Worm (Caenorhabditis elegans) whole organism, L4 larva: ENCODE data around the gene srd-1.

ENCODE experiments used
- F10B5.3 ChIP-seq: sonication (generic microtip); optimal IDR thresholded peaks from 2 replicates; lab custom pipeline; 2016; ENCODE audit warnings: mild to moderate bottlenecking, missing genetic modification characterization, missing compliant biosample characterization
- F37D6.2 ChIP-seq: sonication (generic microtip); optimal IDR thresholded peaks from 2 replicates; lab custom pipeline; 2016; ENCODE audit warnings: mild to moderate bottlenecking, missing genetic modification characterization, missing compliant biosample characterization
- Y105C5A.15 ChIP-seq: fragments of 200-800 bp; sonication (Bioruptor generic); IDR thresholded peaks from 2 replicates; pipeline ENCODE4 v1.3.6; 2022; ENCODE audit warnings: missing genetic modification characterization, missing compliant biosample characterization
- ama-1 ChIP-seq: fragments of 150-350 bp; optimal IDR thresholded peaks from 2 replicates; lab custom pipeline; 2014; ENCODE audit warnings: inconsistent platforms, mixed read lengths
- ceh-44 ChIP-seq: fragments of 200-800 bp; sonication (Bioruptor generic); IDR thresholded peaks from 2 replicates; pipeline ENCODE4 v1.3.6; 2022; ENCODE audit warnings: missing genetic modification reagents, missing genetic modification characterization, missing compliant biosample characterization
- ces-1 ChIP-seq: fragments of 150-350 bp; sonication (generic microtip); optimal IDR thresholded peaks from 4 replicates; lab custom pipeline; 2014; ENCODE audit warnings: missing biosample characterization, missing genetic modification reagents, missing genetic modification characterization
- cey-2 ChIP-seq: sonication (generic microtip); optimal IDR thresholded peaks from 3 replicates; lab custom pipeline; 2017; ENCODE audit warnings: missing genetic modification characterization, mild to moderate bottlenecking, missing compliant biosample characterization, antibody characterized with exemption, borderline replicate concordance; ENCODE audit not compliant: insufficient read depth
- ctbp-1 ChIP-seq: fragments of 200-800 bp; sonication (Bioruptor generic); IDR thresholded peaks from 2 replicates; pipeline ENCODE4 v1.3.6; 2022; ENCODE audit warnings: missing genetic modification reagents, missing genetic modification characterization, missing compliant biosample characterization
- daf-16 ChIP-seq, 3 experiments: sonication (generic microtip); optimal IDR thresholded peaks; 2 replicates each; lab custom pipeline; 2016 to 2017; ENCODE audit warnings: missing genetic modification characterization in 3 of 3, missing genetic modification reagents in 3 of 3, mild to moderate bottlenecking in 2 of 3, missing compliant biosample characterization in 2 of 3, missing biosample characterization in 1 of 3, moderate library complexity in 1 of 3
- daf-19 ChIP-seq: fragments of 200-800 bp; sonication (Bioruptor generic); conservative IDR thresholded peaks from 2 replicates; pipeline ENCODE4 v1.3.6; 2022; ENCODE audit warnings: missing genetic modification characterization, missing compliant biosample characterization
- dmd-6 ChIP-seq: fragments of 200-800 bp; sonication (Bioruptor generic); IDR thresholded peaks from 2 replicates; pipeline ENCODE4 v1.3.6; 2022; ENCODE audit warnings: missing genetic modification reagents, missing genetic modification characterization, missing compliant biosample characterization
- duxl-1 ChIP-seq: sonication (generic microtip); optimal IDR thresholded peaks from 2 replicates; lab custom pipeline; 2016; ENCODE audit warnings: mild to moderate bottlenecking, missing genetic modification characterization, moderate library complexity, missing compliant biosample characterization; ENCODE audit not compliant: poor library complexity
- dve-1 ChIP-seq: sonication (generic microtip); optimal IDR thresholded peaks from 2 replicates; lab custom pipeline; 2017; ENCODE audit warnings: antibody characterized with exemption, mild to moderate bottlenecking, missing genetic modification characterization, missing compliant biosample characterization; ENCODE audit not compliant: insufficient read depth
- hif-1 ChIP-seq, 2 experiments: sonication (generic microtip); optimal IDR thresholded peaks; 2 replicates each; lab custom pipeline; 2016 to 2017; ENCODE audit warnings: missing compliant biosample characterization in 2 of 2, missing genetic modification characterization in 2 of 2, missing genetic modification reagents in 2 of 2, missing genotype in 2 of 2, mild to moderate bottlenecking in 1 of 2
- hlh-30 ChIP-seq: sonication (generic microtip); optimal IDR thresholded peaks from 2 replicates; lab custom pipeline; 2017; ENCODE audit warnings: antibody characterized with exemption, mild to moderate bottlenecking, missing genetic modification characterization, missing compliant biosample characterization; ENCODE audit not compliant: insufficient read depth
- jun-1 ChIP-seq: fragments of 150-350 bp; optimal IDR thresholded peaks from 2 replicates; lab custom pipeline; 2014; ENCODE audit warnings: missing biosample characterization, missing genetic modification reagents, missing genetic modification characterization
- lin-29 ChIP-seq: fragments of 200-800 bp; sonication (Bioruptor generic); IDR thresholded peaks from 2 replicates; pipeline ENCODE4 v1.3.6; 2022; ENCODE audit warnings: missing genetic modification reagents, missing genetic modification characterization, missing compliant biosample characterization
- lin-38 ChIP-seq: fragments of 200-800 bp; sonication (Bioruptor generic); IDR thresholded peaks from 2 replicates; pipeline ENCODE4 v1.3.6; 2022; ENCODE audit warnings: missing genetic modification reagents, missing genetic modification characterization, missing compliant biosample characterization
- madf-9 ChIP-seq: fragments of 200-800 bp; sonication (Bioruptor generic); conservative IDR thresholded peaks from 2 replicates; pipeline ENCODE4 v1.3.6; 2022; ENCODE audit warnings: missing genetic modification reagents, missing genetic modification characterization, missing compliant biosample characterization
- mdl-1 ChIP-seq, 2 experiments: fragments of 150-350 bp in 1 of 2; sonication (generic microtip) in 1 of 2; optimal IDR thresholded peaks; 2 replicates each; lab custom pipeline; 2014 to 2017; ENCODE audit warnings: missing biosample characterization in 2 of 2, missing genetic modification characterization in 2 of 2
- mep-1 ChIP-seq: fragments of 150-350 bp; sonication (generic microtip); optimal IDR thresholded peaks from 3 replicates; lab custom pipeline; 2014; ENCODE audit warnings: missing biosample characterization, missing genetic modification characterization
- mxl-3 ChIP-seq: fragments of 200-800 bp; sonication (Bioruptor generic); optimal IDR thresholded peaks from 2 replicates; lab custom pipeline; 2018; ENCODE audit warnings: mild to moderate bottlenecking, missing genetic modification characterization, missing compliant biosample characterization
- nhr-11 ChIP-seq: fragments of 150-350 bp; optimal IDR thresholded peaks from 2 replicates; lab custom pipeline; 2014; ENCODE audit warnings: missing biosample characterization, missing genetic modification characterization
- nhr-237 ChIP-seq: sonication (generic microtip); optimal IDR thresholded peaks from 2 replicates; lab custom pipeline; 2017; ENCODE audit warnings: missing biosample characterization, missing genetic modification characterization
- nhr-28 ChIP-seq: fragments of 150-350 bp; optimal IDR thresholded peaks from 2 replicates; lab custom pipeline; 2014; ENCODE audit warnings: missing biosample characterization, missing genetic modification characterization
- nhr-76 ChIP-seq: fragments of 150-350 bp; optimal IDR thresholded peaks from 2 replicates; lab custom pipeline; 2014; ENCODE audit warnings: missing biosample characterization, missing genetic modification characterization
- nhr-77 ChIP-seq: fragments of 150-350 bp; optimal IDR thresholded peaks from 2 replicates; lab custom pipeline; 2014; ENCODE audit warnings: missing biosample characterization, missing genetic modification characterization
- pqm-1 ChIP-seq: sonication (generic microtip); optimal IDR thresholded peaks from 2 replicates; lab custom pipeline; 2017; ENCODE audit warnings: missing biosample characterization, missing genetic modification characterization
- saeg-2 ChIP-seq: fragments of 200-800 bp; sonication (Bioruptor generic); IDR thresholded peaks from 2 replicates; pipeline ENCODE4 v1.3.6; 2022; ENCODE audit warnings: missing genetic modification reagents, missing genetic modification characterization, missing compliant biosample characterization
- sdz-12 ChIP-seq: fragments of 200-800 bp; sonication (Bioruptor generic); optimal IDR thresholded peaks from 2 replicates; lab custom pipeline; 2018; ENCODE audit warnings: mild to moderate bottlenecking, missing genetic modification characterization, missing compliant biosample characterization
- set-16 ChIP-seq: fragments of 200-800 bp; sonication (Bioruptor generic); IDR thresholded peaks from 2 replicates; pipeline ENCODE4 v1.3.6; 2022; ENCODE audit warnings: missing genetic modification reagents, missing genetic modification characterization, missing compliant biosample characterization
- spr-1 ChIP-seq: sonication (generic microtip); optimal IDR thresholded peaks from 2 replicates; lab custom pipeline; 2016; ENCODE audit warnings: mild to moderate bottlenecking, missing genetic modification characterization, missing compliant biosample characterization
- tra-1 ChIP-seq: fragments of 200-800 bp; sonication (Bioruptor generic); IDR thresholded peaks from 2 replicates; pipeline ENCODE4 v1.3.6; 2022; ENCODE audit warnings: missing genetic modification reagents, missing genetic modification characterization, missing compliant biosample characterization
- unc-130 ChIP-seq: sonication (generic microtip); optimal IDR thresholded peaks from 2 replicates; lab custom pipeline; 2016; ENCODE audit warnings: missing genetic modification reagents, missing genetic modification characterization, missing compliant biosample characterization
- unc-62 ChIP-seq, 3 experiments: fragments of 150-350 bp in 1 of 3; sonication (generic microtip); optimal IDR thresholded peaks in 2 of 3; peaks in 1 of 3; 1 replicate in 1 of 3; 2 replicates in 2 of 3; lab custom pipeline; 2014 to 2017; ENCODE audit warnings: missing biosample characterization in 3 of 3, missing genetic modification characterization in 3 of 3, missing genetic modification reagents in 3 of 3, missing genotype in 1 of 3
- zag-1 ChIP-seq: fragments of 150-350 bp; optimal IDR thresholded peaks from 2 replicates; lab custom pipeline; 2014; ENCODE audit warnings: missing biosample characterization, missing genetic modification characterization
- zip-11 ChIP-seq: fragments of 200-800 bp; sonication (Bioruptor generic); IDR thresholded peaks from 2 replicates; pipeline ENCODE4 v1.3.6; 2022; ENCODE audit warnings: missing genetic modification characterization, missing compliant biosample characterization
- ztf-11 ChIP-seq: fragments of 150-350 bp; optimal IDR thresholded peaks from 2 replicates; lab custom pipeline; 2014; ENCODE audit warnings: missing biosample characterization, missing genetic modification characterization

Gene srd-1

DNA sequence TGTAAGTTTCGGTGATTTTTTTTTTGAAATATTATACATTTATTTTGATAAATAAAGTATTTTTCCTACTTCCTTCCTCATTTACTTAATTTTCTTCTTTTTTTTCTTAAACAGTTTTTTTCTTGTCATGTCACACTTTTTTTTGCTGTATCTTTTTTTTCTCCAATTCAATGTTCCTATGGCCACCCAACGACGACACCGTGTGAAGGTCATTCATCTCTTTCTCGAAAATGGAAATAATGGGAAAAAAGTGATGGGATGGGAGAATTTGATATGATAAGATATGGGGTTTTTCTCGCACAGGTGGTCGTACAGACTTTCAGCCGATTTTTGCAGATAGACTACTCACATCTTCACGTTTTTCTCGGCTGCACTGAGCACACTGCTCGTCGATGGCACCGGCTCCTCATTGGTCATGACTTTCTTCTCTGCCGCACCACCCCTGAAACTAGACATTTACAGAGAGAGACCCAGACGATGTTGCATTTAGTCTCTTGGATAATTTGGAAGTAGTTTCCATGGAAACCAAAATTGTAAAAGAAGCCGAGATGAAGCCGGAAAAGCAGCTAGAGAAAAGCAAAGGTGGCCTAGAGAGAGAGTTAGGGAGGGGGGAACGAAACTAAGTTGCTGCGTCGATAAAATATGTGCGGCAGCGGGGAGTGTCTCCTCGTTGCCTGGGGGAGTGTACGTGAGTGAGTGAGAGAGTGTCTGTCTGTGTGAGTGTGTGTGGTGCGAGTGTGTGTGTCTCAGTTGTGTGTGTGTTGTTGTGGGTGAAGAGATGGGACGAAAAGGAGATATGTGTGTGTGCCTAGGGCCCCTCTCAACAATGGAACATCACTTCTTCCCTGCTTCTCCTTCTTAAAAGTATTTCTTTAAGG, 13.4 kb downstream of the srd-1 start, which contains the start of gene daf-19 (continued):
- TF ChIP-seq zag-1 (tag; lab: Kevin White, UChicago) (no peak), sdz-12 (peak; percentile 47), saeg-2 (GFP tag; lab: Robert Waterston, UW) (no peak), unc-62 (GFP tag; optimal IDR thresholded peaks at IDR 0.05 in 1 of 2; lab: Kevin White, UChicago) (peak in 1 of 2 experiments; percentile 7), unc-62 (tag; optimal IDR thresholded peaks at IDR 0.05; lab: Kevin White, UChicago) (no peak), dmd-6 (GFP tag; lab: Robert Waterston, UW) (peak; percentile 42), lin-29 (GFP tag; lab: Robert Waterston, UW) (no peak), nhr-76 (no peak), nhr-28 (peak; percentile 56), nhr-11 (tag; lab: Kevin White, UChicago) (peak; percentile 94), mdl-1 (tag; optimal IDR thresholded peaks at IDR 0.05; lab: Kevin White, UChicago) (peak in 1 of 2 experiments; percentile 40), F37D6.2 (tag; lab: Kevin White, UChicago) (peak; percentile 50), ces-1 (GFP tag; lab: Kevin White, UChicago) (no peak), pqm-1 (tag; lab: Kevin White, UChicago) (no peak), tra-1 (GFP tag; lab: Robert Waterston, UW) (peak; percentile 78), zip-11 (GFP tag; lab: Robert Waterston, UW) (no peak), hlh-30 (tag; lab: Kevin White, UChicago) (peak; percentile 57), Y105C5A.15 (GFP tag; lab: Robert Waterston, UW) (no peak), unc-130 (no peak), mep-1 (tag; lab: Kevin White, UChicago) (peak; percentile 82), hif-1 (tag; optimal IDR thresholded peaks at IDR 0.05; lab: Kevin White, UChicago) (peak in 1 of 2 experiments; percentile 63), mxl-3 (GFP tag; lab: Kevin White, UChicago) (peak; percentile 40), set-16 (GFP tag; lab: Robert Waterston, UW) (peak; percentile 51; the same call in 1 of the 2 replicates), madf-9 (GFP tag; lab: Robert Waterston, UW) (peak; percentile 22; the same call in 1 of the 2 replicates), ztf-11 (tag; lab: Kevin White, UChicago) (no peak), dve-1 (tag; lab: Kevin White, UChicago) (peak; percentile 32), F10B5.3 (no peak), daf-16 (GFP tag; optimal IDR thresholded peaks at IDR 0.05; lab: Kevin White, UChicago) (no peak), daf-16 (tag; optimal IDR thresholded peaks at IDR 0.05; lab: Kevin White, UChicago) (peak; percentile 43), jun-1 (no peak), ama-1 (peak; percentile 71), nhr-77 (peak; percentile 48), spr-1 (tag; lab: Kevin White, UChicago) (peak; percentile 12), ceh-44 (GFP tag; lab: Robert Waterston, UW) (no peak), ctbp-1 (GFP tag; lab: Robert Waterston, UW) (no peak), lin-38 (peak; percentile 59), duxl-1 (tag; lab: Kevin White, UChicago) (peak; percentile 6), daf-19 (GFP tag; lab: Robert Waterston, UW) (no peak), nhr-237 (tag; lab: Kevin White, UChicago) (no peak), cey-2 (tag; lab: Kevin White, UChicago) (peak; percentile 68)
